Worm (Caenorhabditis elegans) whole organism, early embryonic: Measurements from ENCODE around the gene pks-1.

Experiments used
- F13C5.2 ChIP-seq: sonication (generic microtip); optimal IDR thresholded peaks from 2 replicates; lab custom pipeline; 2017; ENCODE audit warnings: mild to moderate bottlenecking, missing genetic modification characterization, inconsistent platforms, missing compliant biosample characterization
- aly-1 ChIP-seq: sonication (generic microtip); optimal IDR thresholded peaks from 2 replicates; lab custom pipeline; 2016; ENCODE audit warnings: missing genetic modification characterization, missing compliant biosample characterization
- ama-1 ChIP-seq: fragments of 150-350 bp; optimal IDR thresholded peaks from 2 replicates; lab custom pipeline; 2014
- ceh-13 ChIP-seq: fragments of 200-800 bp; sonication (Bioruptor generic); optimal IDR thresholded peaks from 2 replicates; lab custom pipeline; 2018; ENCODE audit warnings: mild to moderate bottlenecking, missing genetic modification characterization, missing compliant biosample characterization
- flt-1 ChIP-seq: fragments of 200-800 bp; sonication (Bioruptor generic); IDR thresholded peaks from 2 replicates; pipeline ENCODE4 v1.3.6; 2022; ENCODE audit warnings: missing genetic modification characterization, missing compliant biosample characterization
- hmbx-1 ChIP-seq: sonication (generic microtip); optimal IDR thresholded peaks from 2 replicates; lab custom pipeline; 2016; ENCODE audit warnings: mild to moderate bottlenecking, missing genetic modification characterization, missing compliant biosample characterization
- hnd-1 ChIP-seq: sonication (generic microtip); optimal IDR thresholded peaks from 2 replicates; lab custom pipeline; 2016; ENCODE audit warnings: missing genetic modification characterization, missing compliant biosample characterization
- pes-1 ChIP-seq: fragments of 200-800 bp; sonication (Bioruptor generic); IDR thresholded peaks from 2 replicates; pipeline ENCODE4 v1.3.6; 2022; ENCODE audit warnings: missing genetic modification reagents, missing genetic modification characterization, missing compliant biosample characterization
- scrt-1 ChIP-seq: fragments of 200-800 bp; sonication (Bioruptor generic); IDR thresholded peaks from 2 replicates; pipeline ENCODE4 v1.3.6; 2022; ENCODE audit warnings: missing genetic modification characterization, missing compliant biosample characterization
- sea-1 ChIP-seq: fragments of 200-800 bp; sonication (Bioruptor generic); conservative IDR thresholded peaks from 2 replicates; pipeline ENCODE4 v1.3.6; 2022; ENCODE audit warnings: missing genetic modification characterization, missing compliant biosample characterization
- tbx-37 ChIP-seq: fragments of 200-800 bp; sonication (Bioruptor generic); conservative IDR thresholded peaks from 2 replicates; pipeline ENCODE4 v1.3.6; 2022; ENCODE audit warnings: missing genetic modification reagents, missing genetic modification characterization, missing compliant biosample characterization
- tra-4 ChIP-seq: sonication (generic microtip); optimal IDR thresholded peaks from 2 replicates; lab custom pipeline; 2017; ENCODE audit warnings: missing genetic modification characterization, missing compliant biosample characterization

ce11 chrX:5397300-5397699 lies 16.3 kb upstream of the pks-1 start, which contains the start of gene C03F11.2:
- TF ChIP-seq F13C5.2 (tag; lab: Kevin White, UChicago) (no peak), aly-1 (tag; lab: Kevin White, UChicago) (no peak), ama-1 (lab: Kevin White, UChicago) (no peak), ceh-13 (GFP tag; lab: Kevin White, UChicago) (no peak), hmbx-1 (tag; lab: Kevin White, UChicago) (no peak), flt-1 (GFP tag; lab: Robert Waterston, UW) (no peak), hnd-1 (tag; lab: Kevin White, UChicago) (no peak), tra-4 (tag; lab: Kevin White, UChicago) (no peak), scrt-1 (GFP tag; lab: Robert Waterston, UW) (no peak), pes-1 (GFP tag; lab: Robert Waterston, UW) (no peak), tbx-37 (GFP tag; lab: Robert Waterston, UW) (no peak), sea-1 (GFP tag; lab: Robert Waterston, UW) (no peak)
